Worm (Caenorhabditis elegans): ENCODE results near the gene C13A2.9.

- TF ChIP-seq grh-1 (GFP tag; IDR thresholded peaks at IDR 0.05) (no peak), mep-1 (tag; optimal IDR thresholded peaks at IDR 0.05) (no peak), fkh-10 (GFP tag; optimal IDR thresholded peaks at IDR 0.05) (no peak), nhr-20 (tag; optimal IDR thresholded peaks at IDR 0.05) (no peak), mdl-1 (tag; optimal IDR thresholded peaks at IDR 0.05) (no peak), nhr-77 (tag; optimal IDR thresholded peaks at IDR 0.05) (no peak), blmp-1 (tag; optimal IDR thresholded peaks at IDR 0.05) (no peak), nhr-237 (tag; optimal IDR thresholded peaks at IDR 0.05) (no peak), tbx-2 (tag; optimal IDR thresholded peaks at IDR 0.05) (no peak), hlh-4 (tag; optimal IDR thresholded peaks at IDR 0.05) (no peak), pqm-1 (tag; optimal IDR thresholded peaks at IDR 0.05) (no peak)
Observed at ce11 chrV:7258965-7259364, 5.0 kb downstream of the C13A2.9 start, which contains the start of gene C13A2.12.

Data from whole organism, L1 larva.